Worm (Caenorhabditis elegans): ENCODE data around the gene tost-1.

- no peak for TF ChIP-seq ama-1 (optimal IDR thresholded peaks at IDR 0.05)
- TF ChIP-seq snpc-4 (tag; optimal IDR thresholded peaks at IDR 0.05) = no peak
- TF ChIP-seq ceh-82 (tag; optimal IDR thresholded peaks at IDR 0.05) = no peak
- no peak for TF ChIP-seq ztf-11 (tag; optimal IDR thresholded peaks at IDR 0.05)
- TF ChIP-seq lin-13 (GFP tag; optimal IDR thresholded peaks at IDR 0.05) = no peak
- no peak for TF ChIP-seq skn-1 (tag; optimal IDR thresholded peaks at IDR 0.05)
- TF ChIP-seq blmp-1 (tag; optimal IDR thresholded peaks at IDR 0.05; ENCODE audit: insufficient read depth) = no peak
- TF ChIP-seq nhr-10 (tag; optimal IDR thresholded peaks at IDR 0.05) = no peak
- no peak for TF ChIP-seq nhr-21 (tag; optimal IDR thresholded peaks at IDR 0.05)
Observed at ce11 chrIII:4837429-4837828, 40.7 kb downstream of the tost-1 start, which contains the start of the genes acbp-7 and F26A1.19.

Measured in whole organism, L2 larva.